Fruit fly (Drosophila melanogaster): Measurements from ENCODE around the gene CG34178.

DNA sequence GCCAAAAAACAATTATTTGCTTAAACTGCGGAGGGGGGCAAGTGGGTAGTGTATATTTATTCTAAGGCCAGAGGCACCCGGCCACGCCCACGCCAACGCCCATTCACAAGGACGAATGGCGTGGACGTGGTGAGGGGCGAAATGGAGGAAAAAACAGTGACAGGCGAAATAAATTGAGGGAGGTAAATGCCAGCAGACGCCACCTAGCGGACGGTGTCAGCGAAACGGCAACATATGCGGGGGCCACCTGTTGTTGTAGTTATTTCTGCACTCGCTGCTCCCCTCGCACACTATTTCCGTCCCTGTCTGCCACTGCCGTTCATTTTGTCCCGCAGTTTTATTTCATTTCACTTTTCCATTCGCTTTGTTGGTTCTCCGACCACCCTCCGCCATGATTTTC is 15.7 kb upstream of the CG34178 start:
- no peak for TF ChIP-seq dysf (GFP tag; IDR thresholded peaks at IDR 0.05)
- no peak for TF ChIP-seq Deaf1 (tag; optimal IDR thresholded peaks at IDR 0.05)
